Fruit fly (Drosophila melanogaster) Kc167 (cell line): Measurements from ENCODE around the gene CG7300.

ENCODE experiments used
- Myc ChIP-seq: fragments of >200 bp; optimal IDR thresholded peaks from 2 replicates; lab custom pipeline; 2017; ENCODE audit warnings: missing external identifiers
- Sin3A ChIP-seq: fragments of >200 bp; optimal IDR thresholded peaks from 2 replicates; lab custom pipeline; 2018; ENCODE audit warnings: missing external identifiers
- h ChIP-seq: fragments of >200 bp; optimal IDR thresholded peaks from 3 replicates; lab custom pipeline; 2018; ENCODE audit warnings: missing external identifiers
- insv ChIP-seq: fragments of >200 bp; optimal IDR thresholded peaks from 3 replicates; lab custom pipeline; 2018; ENCODE audit warnings: missing external identifiers
- psq ChIP-seq: fragments of >200 bp; optimal IDR thresholded peaks from 2 replicates; lab custom pipeline; 2017; ENCODE audit warnings: missing external identifiers

DNA sequence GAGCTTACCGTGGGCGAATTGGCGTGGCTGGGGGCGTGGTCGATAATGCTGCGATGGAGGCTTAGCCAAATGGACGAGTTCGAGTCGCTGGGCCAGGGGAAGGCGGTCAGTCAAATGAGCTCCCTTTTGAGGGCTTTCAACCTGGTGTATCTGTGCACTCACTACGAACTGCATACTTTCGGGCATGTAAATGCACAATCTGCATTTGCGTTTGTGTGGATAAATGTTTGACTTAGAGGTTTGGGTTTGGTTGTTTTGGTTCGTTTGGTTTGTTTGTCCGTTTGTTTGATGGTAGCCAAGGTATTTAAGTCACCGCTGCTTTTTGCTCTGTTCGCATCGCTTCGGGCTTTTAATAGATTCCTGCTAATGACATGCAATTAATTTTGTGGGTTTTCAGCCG is 13.4 kb upstream of the CG7300 start:
- TF ChIP-seq insv (lab: Kevin White, UChicago) = no peak
- no peak for TF ChIP-seq psq (lab: Kevin White, UChicago)
- TF ChIP-seq Myc (lab: Kevin White, UChicago) = no peak
- TF ChIP-seq Sin3A = no peak
- no peak for TF ChIP-seq h (lab: Kevin White, UChicago)
